Fruit fly (Drosophila melanogaster): ENCODE data around the gene Pex11c.

The Pex11c gene

DNA sequence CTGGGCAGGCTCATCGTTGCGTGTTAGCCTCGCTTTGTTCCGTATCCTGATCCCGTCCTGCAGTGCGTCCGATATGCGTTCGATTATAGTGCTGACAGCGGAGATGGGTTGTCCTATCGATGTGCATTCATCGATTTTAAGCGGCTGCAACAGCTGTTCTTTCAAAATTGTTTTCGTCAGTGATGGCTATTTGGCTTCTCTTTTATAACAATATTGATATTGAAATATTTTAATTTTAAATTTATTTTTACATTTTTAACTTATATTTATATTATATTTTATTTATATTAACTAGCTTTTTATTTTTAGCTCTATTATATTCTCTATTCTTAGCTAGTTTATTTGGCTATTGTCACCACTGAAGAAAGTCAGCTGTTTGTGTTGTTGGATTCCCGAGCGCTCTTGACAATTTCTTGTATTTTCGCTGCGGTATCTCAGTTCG is at the start of gene Pex11c, which contains the start of gene wda:
Gene Pex11c, plus strand, starts transcription at position 380 of the 442 bp plus-strand sequence.
Gene wda, minus strand, starts transcription at position 102 of the 442 bp plus-strand sequence.
- TF ChIP-seq CG8478 (optimal IDR thresholded peaks at IDR 0.05) (no peak), CTCF (optimal IDR thresholded peaks at IDR 0.05) (no peak)

DNA sequence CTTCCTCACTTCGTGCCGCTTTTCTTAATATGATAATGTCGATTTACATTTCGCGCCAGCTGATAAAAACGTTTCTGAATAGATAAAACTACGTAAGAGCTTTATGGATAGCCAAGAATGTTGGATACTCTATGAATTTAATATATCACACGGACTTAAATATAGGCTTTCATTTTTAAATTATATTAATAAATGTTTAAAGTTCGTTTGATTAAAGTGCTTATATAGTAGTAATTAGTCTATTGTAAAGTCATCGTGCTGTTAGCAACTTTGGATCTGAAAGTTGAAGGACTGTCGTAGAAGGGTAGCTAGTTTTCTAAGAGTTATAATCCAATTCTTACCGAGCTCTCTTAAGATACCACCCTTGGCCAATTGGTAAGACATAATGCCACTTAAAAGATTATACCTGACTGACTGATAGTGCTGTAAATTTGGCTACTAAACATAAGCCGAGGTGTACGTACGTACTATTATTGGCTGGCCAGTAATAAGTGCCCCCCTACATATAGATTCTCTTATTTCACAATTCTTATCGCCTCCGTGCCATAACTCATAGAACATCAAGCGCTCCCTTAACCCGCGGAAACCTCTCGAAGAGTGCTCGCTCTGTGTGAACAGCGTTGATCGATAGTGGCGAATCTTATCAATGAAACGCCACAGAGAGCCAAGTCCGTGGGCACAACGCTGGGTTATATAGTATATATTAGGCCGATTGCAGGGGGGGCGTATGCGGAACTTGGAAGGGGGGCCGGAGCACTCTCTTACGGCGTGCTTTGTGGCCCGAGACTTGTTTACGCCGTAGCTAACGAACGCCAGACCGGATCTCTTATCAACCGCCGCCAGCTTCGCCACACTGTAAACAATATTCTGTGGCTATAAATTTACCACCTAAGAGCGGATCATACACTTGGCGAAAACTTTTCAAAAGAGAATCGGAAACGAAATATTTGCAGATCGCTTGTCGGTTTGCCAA is 47.6 kb upstream of the Pex11c start:
- TF ChIP-seq CG8478 (optimal IDR thresholded peaks at IDR 0.05) (no peak), CTCF (optimal IDR thresholded peaks at IDR 0.05) (no peak)

DNA sequence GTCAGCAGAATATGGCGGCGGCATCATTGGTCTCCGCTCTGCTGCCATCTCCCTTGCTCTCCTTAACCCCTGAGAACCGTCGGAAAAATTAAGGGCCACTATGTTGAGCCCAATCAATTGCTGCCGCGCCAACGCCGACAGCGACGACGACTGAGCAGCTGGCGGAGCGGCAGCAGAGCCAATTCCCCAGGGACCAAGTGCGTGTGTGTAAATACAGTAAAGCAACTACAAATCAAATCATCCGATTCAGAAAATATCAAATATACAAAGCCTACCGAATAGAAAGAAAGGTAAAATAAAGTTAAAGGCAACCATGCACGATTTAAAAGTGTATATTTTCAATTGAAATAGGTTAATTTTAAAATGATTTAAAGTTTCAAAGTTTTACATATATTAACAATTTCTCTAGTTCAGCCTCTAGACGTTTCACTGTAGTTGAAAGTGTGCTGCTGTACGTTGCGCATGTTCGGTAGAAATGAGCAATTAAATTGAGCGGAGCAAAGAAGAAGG is 46.4 kb upstream of the Pex11c start:
- TF ChIP-seq CG8478 (optimal IDR thresholded peaks at IDR 0.05) = no peak
- TF ChIP-seq CTCF (optimal IDR thresholded peaks at IDR 0.05) = no peak

DNA sequence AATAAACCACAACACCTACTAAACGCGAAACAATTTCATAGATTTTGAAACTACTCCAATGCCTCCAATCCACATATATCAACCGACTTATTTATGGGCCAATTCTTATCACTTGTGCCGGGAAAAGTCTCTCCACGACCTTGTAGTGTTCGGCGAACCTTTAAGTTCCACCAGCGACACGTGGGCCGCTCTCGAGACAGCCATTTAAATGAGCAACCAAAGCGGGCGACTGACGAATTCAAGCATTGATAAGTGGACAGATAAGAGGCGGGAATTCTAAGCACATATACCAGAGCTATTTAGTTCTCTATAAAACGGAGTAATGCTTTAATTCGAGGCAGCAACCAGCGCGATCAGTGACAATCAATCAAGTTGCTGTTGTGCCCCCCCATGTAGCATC is 45.4 kb upstream of the Pex11c start:
- TF ChIP-seq CG8478 (optimal IDR thresholded peaks at IDR 0.05) (no peak), CTCF (optimal IDR thresholded peaks at IDR 0.05) (no peak)

DNA sequence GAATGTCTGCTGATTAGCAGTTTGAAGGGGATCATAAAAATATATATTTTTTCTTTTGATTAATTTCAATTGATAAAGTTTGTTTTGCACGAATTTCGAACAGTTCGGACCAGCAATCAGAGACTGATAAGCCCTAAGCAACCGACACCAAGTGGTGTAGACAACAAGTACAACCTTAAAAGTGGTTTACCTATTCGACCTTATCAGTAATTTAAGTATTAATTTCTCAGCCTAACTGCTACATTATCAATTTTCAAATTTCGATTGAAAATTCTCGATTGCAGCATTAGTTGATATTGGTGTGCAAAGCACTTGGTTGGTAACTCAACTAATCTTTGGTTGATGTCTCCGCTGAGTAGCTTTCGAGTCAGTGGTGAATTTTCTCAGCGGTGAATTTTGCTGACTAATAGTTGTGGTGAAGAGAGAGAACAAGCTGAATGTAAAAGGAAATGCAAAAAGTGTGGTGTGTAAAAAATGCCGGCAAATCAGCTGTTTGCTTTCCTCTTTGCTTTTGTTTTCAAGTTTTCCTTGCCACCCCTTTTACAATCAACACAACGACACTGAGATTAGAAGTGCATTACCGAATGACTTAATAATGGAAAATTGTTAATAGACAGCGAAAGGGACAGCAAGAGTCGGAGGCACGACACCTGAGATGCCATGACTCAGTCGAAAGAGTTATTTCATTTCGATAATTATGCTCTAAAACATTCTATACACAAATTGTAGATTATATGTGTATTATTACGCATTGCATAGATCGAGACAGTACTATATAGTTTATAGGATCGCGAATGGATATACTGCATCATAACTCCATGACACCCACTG is 43.3 kb upstream of the Pex11c start:
- TF ChIP-seq CG8478 (optimal IDR thresholded peaks at IDR 0.05) (no peak), CTCF (optimal IDR thresholded peaks at IDR 0.05) (peak; percentile 59 to 63)

DNA sequence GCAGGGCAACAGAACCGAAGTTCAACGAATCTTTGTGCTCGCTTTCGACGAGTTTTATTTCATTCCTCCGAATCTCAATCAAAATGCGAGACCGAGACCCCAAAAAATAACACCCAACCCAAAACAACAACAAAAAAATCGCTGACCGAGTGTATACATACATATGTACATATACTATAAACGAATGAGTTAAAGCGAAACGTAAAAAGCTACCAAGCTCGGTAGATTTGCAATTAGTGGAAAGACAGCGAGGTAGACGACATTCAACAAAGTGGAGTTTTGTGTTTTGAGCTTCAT is 42.8 kb upstream of the Pex11c start:
- no peak for TF ChIP-seq CG8478 (optimal IDR thresholded peaks at IDR 0.05)
- no peak for TF ChIP-seq CTCF (optimal IDR thresholded peaks at IDR 0.05)

DNA sequence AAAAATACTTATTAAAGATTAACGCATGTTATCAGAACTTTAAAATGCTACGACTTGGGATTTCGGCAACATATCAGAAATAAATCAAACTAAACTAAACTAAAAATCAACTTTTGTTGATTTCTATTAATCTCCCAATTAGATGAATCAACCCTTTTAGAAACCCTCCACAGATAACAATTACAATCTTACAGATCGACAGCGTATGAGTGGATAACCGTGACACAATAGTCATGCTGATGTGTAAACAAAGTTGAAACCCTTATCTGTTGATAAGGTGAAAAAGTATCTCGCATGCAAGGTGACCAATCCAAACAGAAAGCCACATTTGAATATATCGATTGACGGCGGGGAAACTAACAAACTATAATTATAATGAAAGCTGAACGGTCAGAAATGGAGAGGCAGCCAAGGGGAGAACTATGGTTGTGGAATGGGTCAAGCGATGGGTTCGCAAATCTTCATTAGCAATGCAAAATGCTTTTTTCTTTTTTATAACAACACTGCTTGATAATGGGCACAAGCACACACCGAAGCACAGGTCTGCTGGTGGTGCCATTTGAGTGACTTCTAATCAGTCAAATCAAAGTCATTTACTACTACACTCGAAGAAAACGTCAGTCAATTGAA is 40.9 kb upstream of the Pex11c start:
- TF ChIP-seq CG8478 (optimal IDR thresholded peaks at IDR 0.05) = no peak
- TF ChIP-seq CTCF (optimal IDR thresholded peaks at IDR 0.05) = no peak

DNA sequence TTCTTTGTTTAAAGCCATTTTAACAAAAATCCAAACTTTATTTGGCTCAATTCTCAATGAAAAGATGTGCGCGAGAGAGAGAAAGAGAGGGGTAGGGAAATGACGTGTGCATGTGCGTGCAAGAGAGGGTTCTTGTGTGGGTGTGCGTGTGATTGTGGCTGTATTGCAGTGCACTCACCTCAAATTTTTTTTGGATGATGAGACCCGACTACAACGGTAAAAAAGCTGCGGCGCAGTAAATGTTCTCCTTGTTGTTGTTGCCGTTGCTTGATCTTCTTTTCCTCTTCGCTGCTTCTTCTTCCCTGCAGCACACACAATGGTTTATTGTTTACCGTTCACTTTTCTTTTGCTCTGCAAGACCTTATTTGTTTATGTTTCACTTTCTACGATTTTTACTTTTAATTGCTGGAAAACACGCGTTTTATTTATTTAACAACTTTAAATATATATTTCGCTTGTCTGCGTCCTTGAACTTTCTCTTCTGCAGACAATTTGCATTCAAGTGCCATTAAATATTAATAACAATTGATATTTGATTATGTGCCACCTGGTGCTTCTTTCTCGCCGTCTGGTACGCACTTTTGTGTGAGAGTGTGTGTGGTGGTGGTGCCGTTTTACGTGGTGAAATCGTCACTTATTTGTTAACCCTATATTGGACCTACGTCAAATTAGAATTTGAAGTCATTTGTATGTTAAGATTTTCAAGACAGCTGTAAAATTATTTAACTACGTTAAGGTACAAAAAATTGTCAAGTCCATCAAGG is 37.7 kb upstream of the Pex11c start:
- TF ChIP-seq CTCF (optimal IDR thresholded peaks at IDR 0.05) = no peak
- no peak for TF ChIP-seq CG8478 (optimal IDR thresholded peaks at IDR 0.05)

DNA sequence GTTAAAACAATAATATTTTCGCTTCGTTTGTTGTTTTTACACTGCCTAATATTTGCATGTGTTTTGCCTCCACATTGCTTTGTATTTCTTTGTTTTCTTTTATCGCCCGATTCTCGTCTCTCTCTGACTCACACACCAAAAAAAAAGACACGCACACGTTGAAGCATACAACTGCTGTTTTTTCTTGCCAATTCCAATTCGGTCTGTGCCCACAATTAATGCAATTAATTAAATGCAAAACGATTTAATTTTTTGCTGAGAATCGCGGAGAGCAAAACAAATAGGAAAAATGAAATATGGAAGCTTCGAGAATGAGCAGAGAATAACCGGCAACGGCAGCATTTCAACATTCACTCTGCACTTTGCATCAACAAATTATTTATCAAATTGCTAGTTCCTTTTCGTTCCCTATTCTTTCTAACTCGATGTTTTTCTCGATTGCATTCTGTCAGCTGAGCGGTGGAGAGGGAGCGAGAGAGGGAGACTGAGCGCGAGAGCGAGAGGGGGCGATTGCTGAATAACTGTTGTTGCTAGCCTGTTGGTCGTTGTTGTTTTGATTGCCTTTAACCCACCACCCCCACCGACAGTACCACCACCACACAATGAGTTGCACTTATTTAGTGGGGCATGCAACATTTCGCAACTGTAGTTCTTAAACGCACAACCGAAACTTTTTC is 37.0 kb upstream of the Pex11c start:
- TF ChIP-seq CTCF (optimal IDR thresholded peaks at IDR 0.05) (no peak), CG8478 (optimal IDR thresholded peaks at IDR 0.05) (no peak)

DNA sequence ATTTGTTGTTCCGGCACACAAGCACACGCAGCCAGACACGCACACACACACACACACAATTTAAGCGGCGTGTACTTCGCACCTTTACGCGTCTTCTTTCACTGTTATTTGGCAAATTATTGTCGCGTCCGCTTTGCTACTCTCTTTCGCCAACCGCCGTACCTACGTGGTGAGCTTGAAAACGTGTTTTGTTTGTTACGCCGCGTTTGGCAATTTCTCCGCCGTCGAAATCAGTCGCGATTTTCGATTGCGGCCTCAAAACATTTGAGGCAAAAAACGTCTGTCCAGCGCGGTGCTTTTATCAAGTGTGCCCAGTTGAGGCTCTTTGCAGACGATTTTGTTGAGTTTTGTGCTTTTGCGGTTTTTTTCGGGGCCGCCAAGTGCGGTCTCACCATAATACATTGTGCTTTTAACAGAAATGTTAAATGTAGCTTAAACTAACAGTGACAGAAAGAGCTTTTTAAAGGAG is 36.5 kb upstream of the Pex11c start:
- TF ChIP-seq CG8478 (optimal IDR thresholded peaks at IDR 0.05) (no peak), CTCF (optimal IDR thresholded peaks at IDR 0.05) (no peak)

DNA sequence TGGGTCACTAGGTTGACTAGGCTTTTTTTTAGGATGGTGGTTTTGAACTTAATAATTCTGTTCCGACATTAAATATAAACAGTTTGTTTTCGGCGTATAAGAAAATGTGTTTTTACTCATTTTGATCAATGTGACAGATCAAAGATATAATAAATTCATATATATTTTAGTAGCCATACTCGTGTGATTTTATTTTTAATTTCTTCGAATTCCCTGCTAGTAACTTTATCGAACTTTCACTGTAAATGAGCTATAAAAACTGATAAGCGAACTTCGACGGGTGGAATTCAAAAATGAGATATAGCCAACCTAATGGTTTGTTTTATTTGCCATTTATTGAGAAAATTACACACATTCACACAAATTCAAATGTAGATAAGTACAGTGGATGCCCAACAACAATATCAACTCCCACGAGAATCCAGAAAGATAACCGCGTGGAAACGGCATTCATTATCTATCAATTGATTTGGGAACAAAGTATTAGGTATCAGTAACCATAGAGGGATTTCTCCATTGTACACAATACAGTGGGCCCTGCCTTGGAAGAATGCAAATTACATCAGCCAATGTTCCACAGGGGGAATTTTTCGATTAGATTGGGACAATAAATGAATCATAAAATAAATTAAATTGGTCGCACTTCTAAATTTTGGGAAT is 34.9 kb upstream of the Pex11c start:
- TF ChIP-seq CTCF (optimal IDR thresholded peaks at IDR 0.05) (no peak), CG8478 (optimal IDR thresholded peaks at IDR 0.05) (no peak)

DNA sequence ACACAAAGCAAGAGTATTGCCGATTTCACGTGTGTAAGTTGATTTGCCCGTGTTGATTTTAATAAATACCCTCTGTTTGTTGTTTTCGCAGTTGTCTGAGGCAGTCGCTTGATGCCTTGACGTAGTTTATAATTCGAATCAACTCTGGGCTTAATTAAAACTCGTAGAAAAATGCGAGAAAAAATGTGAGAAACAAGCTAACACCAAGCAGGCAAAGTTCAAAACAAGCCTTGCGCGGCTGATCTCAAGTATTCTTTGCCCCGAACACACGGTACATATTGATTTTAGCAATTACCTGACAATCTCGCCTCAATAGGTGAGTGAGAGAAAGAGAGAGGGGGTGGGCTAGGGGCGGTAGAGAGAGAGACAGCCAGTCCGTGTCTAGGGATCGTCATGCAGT is 32.9 kb upstream of the Pex11c start:
- TF ChIP-seq CTCF (optimal IDR thresholded peaks at IDR 0.05) = no peak
- no peak for TF ChIP-seq CG8478 (optimal IDR thresholded peaks at IDR 0.05)

DNA sequence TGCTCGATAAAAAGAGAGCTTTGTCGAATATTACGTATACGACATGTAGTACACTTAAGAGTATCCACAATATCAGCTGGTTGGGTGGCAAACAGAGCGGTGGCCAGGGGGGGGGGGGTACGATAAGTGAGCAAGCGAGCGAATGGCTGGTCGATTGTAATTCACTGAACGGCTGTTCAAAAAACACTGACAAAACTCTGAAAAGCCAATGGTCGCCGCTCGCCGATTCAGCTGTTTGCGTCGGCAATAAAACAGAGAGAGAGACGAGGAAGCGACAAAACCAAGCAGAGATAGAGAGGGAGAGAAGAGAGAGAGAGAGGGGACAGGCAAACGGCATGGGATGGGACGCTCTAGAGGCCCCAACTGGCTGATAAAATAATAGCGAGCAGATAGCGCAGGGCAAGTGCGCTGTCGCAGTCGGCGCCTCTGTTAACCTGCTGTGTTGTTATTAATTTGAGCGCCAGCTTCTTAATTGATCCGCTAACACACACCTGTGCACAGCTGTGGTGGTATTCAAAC is 31.6 kb upstream of the Pex11c start, which contains the start of gene cnc:
Gene cnc, minus strand, starts transcription at position 191 of the 519 bp plus-strand sequence.
- no peak for TF ChIP-seq CTCF (optimal IDR thresholded peaks at IDR 0.05)
- no peak for TF ChIP-seq CG8478 (optimal IDR thresholded peaks at IDR 0.05)
